Fruit fly (Drosophila melanogaster) whole organism, prepupa: ENCODE measurements around the gene Cbs.
A peak's percentile ranks its signal among the peaks of the same experiment; 100 is the strongest.

ENCODE experiments used
- Blimp-1 ChIP-seq: fragments of 200-800 bp; sonication (Bioruptor generic); optimal IDR thresholded peaks from 3 replicates; lab custom pipeline; 2017; ENCODE audit warnings: missing biosample characterization, missing genetic modification characterization, mild to moderate bottlenecking, moderate library complexity, missing genetic modification reagents
- CG10669 ChIP-seq: fragments of 200-800 bp; sonication (Bioruptor generic); optimal IDR thresholded peaks from 3 replicates; lab custom pipeline; 2018; ENCODE audit warnings: missing biosample characterization, mild to moderate bottlenecking, missing genetic modification characterization, moderate library complexity
- CG11294 ChIP-seq: fragments of 200-800 bp; sonication (Bioruptor generic); IDR thresholded peaks from 2 replicates; pipeline ENCODE4 v1.3.6; 2022; ENCODE audit warnings: missing biosample characterization, missing genetic modification characterization
- CG11762 ChIP-seq: fragments of 200-800 bp; sonication (Bioruptor generic); optimal IDR thresholded peaks from 3 replicates; lab custom pipeline; 2016; ENCODE audit warnings: missing biosample characterization, missing genetic modification characterization; ENCODE audit not compliant: insufficient read depth
- CG11902 ChIP-seq: fragments of 200-800 bp; sonication (Bioruptor generic); optimal IDR thresholded peaks from 3 replicates; lab custom pipeline; 2016; ENCODE audit warnings: missing biosample characterization, missing genetic modification characterization
- CG15336 ChIP-seq: fragments of 200-800 bp; sonication (Bioruptor generic); IDR thresholded peaks from 2 replicates; pipeline ENCODE4 v1.3.6; 2022; ENCODE audit warnings: missing biosample characterization, missing genetic modification characterization
- CG1621 ChIP-seq: fragments of 200-800 bp; sonication (Bioruptor generic); optimal IDR thresholded peaks from 3 replicates; lab custom pipeline; 2018; ENCODE audit warnings: missing biosample characterization, mild to moderate bottlenecking, missing genetic modification characterization
- CG16779 ChIP-seq: fragments of 200-800 bp; sonication (Bioruptor generic); optimal IDR thresholded peaks from 3 replicates; lab custom pipeline; 2017; ENCODE audit warnings: missing biosample characterization, mild to moderate bottlenecking, missing genetic modification characterization
- CG31627 ChIP-seq: fragments of 200-800 bp; sonication (Bioruptor generic); optimal IDR thresholded peaks from 3 replicates; lab custom pipeline; 2016; ENCODE audit warnings: missing biosample characterization, missing genetic modification characterization
- CG32006 ChIP-seq: fragments of 200-800 bp; sonication (Bioruptor generic); optimal IDR thresholded peaks from 3 replicates; lab custom pipeline; 2017; ENCODE audit warnings: missing biosample characterization, mild to moderate bottlenecking, missing genetic modification characterization
- CG34406 ChIP-seq: fragments of 200-800 bp; sonication (Bioruptor generic); optimal IDR thresholded peaks from 3 replicates; lab custom pipeline; 2016; ENCODE audit warnings: missing biosample characterization, missing genetic modification characterization
- CG3919 ChIP-seq: fragments of 200-800 bp; sonication (Bioruptor generic); optimal IDR thresholded peaks from 3 replicates; lab custom pipeline; 2016; ENCODE audit warnings: missing biosample characterization, missing genetic modification characterization
- CG4318 ChIP-seq: fragments of 200-800 bp; sonication (Bioruptor generic); optimal IDR thresholded peaks from 3 replicates; lab custom pipeline; 2017; ENCODE audit warnings: missing biosample characterization, mild to moderate bottlenecking, missing genetic modification characterization
- CG6163 ChIP-seq: fragments of 200-800 bp; sonication (Bioruptor generic); IDR thresholded peaks from 3 replicates; pipeline ENCODE4 v1.3.6; 2022; ENCODE audit warnings: missing biosample characterization, missing genetic modification characterization
- CG6276 ChIP-seq: fragments of 200-800 bp; sonication (Bioruptor generic); optimal IDR thresholded peaks from 2 replicates; lab custom pipeline; 2017; ENCODE audit warnings: missing biosample characterization, mild to moderate bottlenecking, missing genetic modification characterization
- CG6792 ChIP-seq: fragments of 200-800 bp; sonication (Bioruptor generic); optimal IDR thresholded peaks from 3 replicates; lab custom pipeline; 2016; ENCODE audit warnings: missing biosample characterization, missing genetic modification characterization
- CG6808 ChIP-seq: fragments of 200-800 bp; sonication (Bioruptor generic); optimal IDR thresholded peaks from 3 replicates; lab custom pipeline; 2017; ENCODE audit warnings: missing biosample characterization, missing genetic modification characterization, mild to moderate bottlenecking, moderate library complexity, missing genetic modification reagents
- CG6854 ChIP-seq: fragments of 200-800 bp; sonication (Bioruptor generic); optimal IDR thresholded peaks from 2 replicates; lab custom pipeline; 2017; ENCODE audit warnings: missing biosample characterization, mild to moderate bottlenecking, missing genetic modification characterization
- CG8119 ChIP-seq: fragments of 200-800 bp; sonication (Bioruptor generic); IDR thresholded peaks from 3 replicates; pipeline ENCODE4 v1.3.6; 2022; ENCODE audit warnings: missing biosample characterization, missing genetic modification characterization
- CG8319 ChIP-seq: fragments of 200-800 bp; sonication (Bioruptor generic); optimal IDR thresholded peaks from 3 replicates; lab custom pipeline; 2016; ENCODE audit warnings: missing biosample characterization, missing genetic modification characterization
- CG9139 ChIP-seq: fragments of 200-800 bp; sonication (Bioruptor generic); optimal IDR thresholded peaks from 3 replicates; lab custom pipeline; 2017; ENCODE audit warnings: missing biosample characterization, mild to moderate bottlenecking, missing genetic modification characterization
- Eip75B ChIP-seq: fragments of 200-800 bp; sonication (Bioruptor generic); optimal IDR thresholded peaks from 3 replicates; lab custom pipeline; 2016; ENCODE audit warnings: missing biosample characterization, missing genetic modification characterization
- Eip93F ChIP-seq: fragments of 200-800 bp; sonication (Bioruptor generic); optimal IDR thresholded peaks from 2 replicates; lab custom pipeline; 2016; ENCODE audit warnings: missing biosample characterization, mild to moderate bottlenecking, missing genetic modification characterization
- Ets96B ChIP-seq: fragments of 200-800 bp; optimal IDR thresholded peaks from 2 replicates; lab custom pipeline; 2019; ENCODE audit warnings: missing biosample characterization, mild to moderate bottlenecking, missing genetic modification characterization, moderate library complexity
- Gug ChIP-seq: fragments of 200-800 bp; sonication (Bioruptor generic); IDR thresholded peaks from 2 replicates; pipeline ENCODE4 v1.3.6; 2022; ENCODE audit warnings: missing biosample characterization, missing genetic modification characterization
- Hr38 ChIP-seq: sonication (Bioruptor generic); optimal IDR thresholded peaks from 2 replicates; lab custom pipeline; 2016; ENCODE audit warnings: missing biosample characterization, missing genetic modification characterization
- Hr39 ChIP-seq: fragments of 200-800 bp; sonication (Bioruptor generic); optimal IDR thresholded peaks from 2 replicates; lab custom pipeline; 2016; ENCODE audit warnings: missing biosample characterization, missing genetic modification characterization
- Hr4 ChIP-seq: fragments of 200-800 bp; sonication (Bioruptor generic); optimal IDR thresholded peaks from 3 replicates; lab custom pipeline; 2016; ENCODE audit warnings: missing biosample characterization, missing genetic modification characterization
- Met ChIP-seq: fragments of 200-800 bp; sonication (Bioruptor generic); optimal IDR thresholded peaks from 3 replicates; lab custom pipeline; 2016; ENCODE audit warnings: missing biosample characterization, missing genetic modification characterization
- Smox ChIP-seq: fragments of 200-800 bp; sonication (Bioruptor generic); optimal IDR thresholded peaks from 3 replicates; lab custom pipeline; 2016; ENCODE audit warnings: missing biosample characterization, missing genetic modification characterization
- Sox102F ChIP-seq: fragments of 200-800 bp; sonication (Bioruptor generic); optimal IDR thresholded peaks from 2 replicates; lab custom pipeline; 2016; ENCODE audit warnings: missing biosample characterization, mild to moderate bottlenecking, missing genetic modification characterization
- Sox15 ChIP-seq: fragments of 200-800 bp; sonication (Bioruptor generic); optimal IDR thresholded peaks from 3 replicates; lab custom pipeline; 2016; ENCODE audit warnings: missing biosample characterization, missing genetic modification characterization
- achi ChIP-seq: fragments of 200-800 bp; sonication (Bioruptor generic); optimal IDR thresholded peaks from 3 replicates; lab custom pipeline; 2016; ENCODE audit warnings: missing biosample characterization, missing genetic modification characterization
- cyc ChIP-seq: fragments of 200-800 bp; sonication (Bioruptor generic); optimal IDR thresholded peaks from 3 replicates; lab custom pipeline; 2016; ENCODE audit warnings: missing biosample characterization, missing genetic modification characterization
- eg ChIP-seq: fragments of 200-800 bp; sonication (Bioruptor generic); IDR thresholded peaks from 3 replicates; pipeline ENCODE4 v1.3.6; 2022; ENCODE audit warnings: missing biosample characterization, missing genetic modification characterization
- esn ChIP-seq: fragments of 200-800 bp; sonication (Bioruptor generic); optimal IDR thresholded peaks from 2 replicates; lab custom pipeline; 2016; ENCODE audit warnings: missing biosample characterization, mild to moderate bottlenecking, missing genetic modification characterization, moderate library complexity
- fd59A ChIP-seq: fragments of 200-800 bp; sonication (Bioruptor generic); optimal IDR thresholded peaks from 2 replicates; lab custom pipeline; 2017; ENCODE audit warnings: missing biosample characterization, mild to moderate bottlenecking, missing genetic modification characterization, missing genetic modification reagents
- fd85E ChIP-seq: fragments of 200-800 bp; sonication (Bioruptor generic); optimal IDR thresholded peaks from 3 replicates; lab custom pipeline; 2016; ENCODE audit warnings: missing biosample characterization, missing genetic modification characterization
- fkh ChIP-seq: fragments of 200-800 bp; sonication (Bioruptor generic); optimal IDR thresholded peaks from 3 replicates; lab custom pipeline; 2017; ENCODE audit warnings: missing biosample characterization, mild to moderate bottlenecking, missing genetic modification characterization, moderate library complexity
- lz ChIP-seq: fragments of 200-800 bp; sonication (Bioruptor generic); optimal IDR thresholded peaks from 3 replicates; lab custom pipeline; 2016; ENCODE audit warnings: missing biosample characterization, missing genetic modification characterization
- net ChIP-seq: fragments of 200-800 bp; sonication (Bioruptor generic); optimal IDR thresholded peaks from 3 replicates; lab custom pipeline; 2016; ENCODE audit warnings: missing biosample characterization, missing genetic modification characterization
- salr ChIP-seq, 2 experiments: fragments of 200-800 bp; sonication (Bioruptor generic); optimal IDR thresholded peaks; 3 replicates each; lab custom pipeline; 2016 to 2018; ENCODE audit warnings: missing biosample characterization in 2 of 2, missing genetic modification characterization in 2 of 2, mild to moderate bottlenecking in 1 of 2
- ss ChIP-seq, 2 experiments: fragments of 200-800 bp; sonication (Bioruptor generic); optimal IDR thresholded peaks; 2 replicates in 1 of 2; 3 replicates in 1 of 2; lab custom pipeline; 2017 to 2018; ENCODE audit warnings: mild to moderate bottlenecking in 2 of 2, missing biosample characterization in 2 of 2, missing genetic modification characterization in 2 of 2, moderate library complexity in 1 of 2
- svp ChIP-seq: fragments of 200-800 bp; sonication (Bioruptor generic); peaks from one replicate; lab custom pipeline; 2016; ENCODE audit warnings: missing biosample characterization, missing genetic modification characterization
- topi ChIP-seq: fragments of 200-800 bp; sonication (Bioruptor generic); optimal IDR thresholded peaks from 3 replicates; lab custom pipeline; 2016; ENCODE audit warnings: missing biosample characterization, missing genetic modification characterization
- vri ChIP-seq: fragments of 200-800 bp; sonication (Bioruptor generic); optimal IDR thresholded peaks from 3 replicates; lab custom pipeline; 2016; ENCODE audit warnings: missing biosample characterization, mild to moderate bottlenecking, missing genetic modification characterization

Cbs gene

DNA sequence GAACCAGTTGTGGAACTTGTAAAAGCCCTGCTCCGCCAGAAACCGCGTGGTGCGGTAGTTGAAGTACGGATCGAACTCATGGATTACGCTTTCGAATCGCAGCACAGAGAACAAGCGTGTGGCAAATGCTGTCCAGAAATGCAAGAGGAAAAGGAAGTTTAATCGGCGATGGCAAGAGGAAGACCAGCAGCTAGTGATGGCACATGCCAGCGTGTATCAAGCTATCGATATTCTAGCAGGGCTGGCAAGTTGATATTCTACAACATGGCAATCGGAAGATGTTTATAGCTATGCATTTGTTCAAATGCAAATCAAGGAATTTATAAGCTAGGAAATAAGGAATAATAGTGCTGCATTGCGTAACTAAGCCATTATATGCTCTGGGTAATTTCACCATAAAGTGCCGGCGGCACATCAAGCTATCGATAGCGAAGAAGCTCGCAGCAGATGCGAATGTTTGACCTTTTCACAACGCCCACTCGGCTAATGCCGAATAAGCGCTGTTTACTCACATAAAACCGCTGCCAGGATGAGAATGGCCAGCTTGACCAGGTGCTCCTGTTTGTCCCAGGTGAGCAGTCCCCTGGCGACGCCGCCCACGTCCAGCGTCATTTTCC lies 8.3 kb downstream of the Cbs start (continued):
- TF ChIP-seq CG6163 (GFP tag; lab: Robert Waterston, UW) (peak; percentile 81), Hr39 (GFP tag; lab: Kevin White, UChicago) (peak; percentile 62), fd59A (GFP tag; lab: Kevin White, UChicago) (peak; percentile 40), CG6854 (GFP tag; lab: Kevin White, UChicago) (peak; percentile 96), esn (GFP tag; lab: Kevin White, UChicago) (peak; percentile 80), CG8119 (GFP tag; lab: Robert Waterston, UW) (peak; percentile 34; the same call in 2 of the 3 replicates), CG1621 (tag; lab: Kevin White, UChicago) (peak; percentile 70), Ets96B (tag; lab: Kevin White, UChicago) (peak; percentile 7), ss (GFP tag; optimal IDR thresholded peaks at IDR 0.05; lab: Kevin White, UChicago) (peak; percentile 73 to 81), fkh (GFP tag; lab: Kevin White, UChicago) (peak; percentile 53), CG6276 (peak; percentile 40), CG16779 (peak; percentile 72), CG9139 (GFP tag; lab: Kevin White, UChicago) (peak; percentile 67), CG11902 (GFP tag; lab: Kevin White, UChicago) (peak; percentile 28), CG8319 (GFP tag; lab: Kevin White, UChicago) (peak; percentile 54), Hr38 (GFP tag; lab: Kevin White, UChicago) (no peak), Eip75B (GFP tag; lab: Kevin White, UChicago) (peak; percentile 65), CG3919 (GFP tag; lab: Kevin White, UChicago) (peak; percentile 84), CG11762 (GFP tag; lab: Kevin White, UChicago) (peak; percentile 28), Sox102F (GFP tag; lab: Kevin White, UChicago) (peak; percentile 83), Blimp-1 (peak; percentile 53), CG34406 (GFP tag; lab: Kevin White, UChicago) (peak; percentile 55), CG10669 (peak; percentile 60), Met (GFP tag; lab: Kevin White, UChicago) (peak; percentile 78), Smox (GFP tag; lab: Kevin White, UChicago) (peak; percentile 47), CG32006 (GFP tag; lab: Kevin White, UChicago) (peak; percentile 28), eg (GFP tag; lab: Robert Waterston, UW) (peak; percentile 77), CG31627 (GFP tag; lab: Kevin White, UChicago) (peak; percentile 57), achi (GFP tag; lab: Kevin White, UChicago) (peak; percentile 70), Hr4 (GFP tag; lab: Kevin White, UChicago) (peak; percentile 24), Gug (GFP tag; lab: Robert Waterston, UW) (no peak; the same call in 1 of the 2 replicates), Eip93F (GFP tag; lab: Kevin White, UChicago) (no peak), CG4318 (GFP tag; lab: Kevin White, UChicago) (no peak), cyc (GFP tag; lab: Kevin White, UChicago) (peak; percentile 66), vri (GFP tag; lab: Kevin White, UChicago) (peak; percentile 78)
- TF ChIP-seq, all 60 proteins: peak for 54

DNA sequence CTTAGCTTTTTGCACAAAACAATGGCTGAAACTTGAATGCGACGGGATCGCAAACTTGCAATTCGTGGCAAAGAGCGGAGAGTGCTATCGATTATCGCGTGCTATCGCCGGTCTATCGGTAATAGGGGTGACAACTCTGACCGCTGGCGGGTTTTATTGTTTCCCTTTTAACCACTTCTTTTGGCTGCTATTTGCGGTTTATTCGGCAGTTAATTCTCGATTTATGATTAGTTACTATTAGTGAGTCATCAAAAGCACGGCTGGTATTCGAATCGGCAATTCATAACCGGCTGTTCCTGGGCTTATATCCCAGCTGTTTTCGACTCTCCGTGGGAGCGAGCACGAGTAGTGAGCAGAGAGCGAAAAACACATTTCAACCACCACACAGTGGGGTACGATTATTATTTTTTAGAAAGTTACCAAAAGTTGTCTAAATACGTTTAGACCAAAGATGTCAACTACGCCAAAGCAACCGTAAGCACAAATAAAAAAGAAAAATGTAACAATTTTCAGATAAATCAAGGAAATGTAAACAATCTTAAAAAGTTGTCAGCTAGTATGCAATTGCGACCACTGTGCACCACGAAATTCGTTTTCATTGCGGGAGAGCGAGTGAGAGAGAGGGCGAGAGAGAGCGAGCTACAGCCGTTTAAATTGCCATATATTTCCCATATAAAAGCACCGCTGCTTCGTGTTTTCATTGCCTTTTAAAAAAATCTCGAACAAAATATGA lies 9.1 kb downstream of the Cbs start, which contains the start of the genes Stt3A and bves:
Gene Stt3A (minus strand): TSS at position 89 of the 733 bp plus-strand sequence.
Gene bves (plus strand): TSS at position 115 of the 733 bp plus-strand sequence.
- TF ChIP-seq salr (GFP tag; optimal IDR thresholded peaks at IDR 0.05; lab: Kevin White, UChicago): peak; percentile 96 to 97
- TF ChIP-seq Eip93F (GFP tag; lab: Kevin White, UChicago): peak; percentile 98
- TF ChIP-seq Hr38 (GFP tag; lab: Kevin White, UChicago): peak; percentile 59
- TF ChIP-seq CG15336 (GFP tag; lab: Robert Waterston, UW): peak; percentile 99
- peak; percentile 99 for TF ChIP-seq topi (GFP tag; lab: Kevin White, UChicago)
- TF ChIP-seq CG8319 (GFP tag; lab: Kevin White, UChicago): peak; percentile 96
- TF ChIP-seq CG6808 (GFP tag; lab: Kevin White, UChicago): peak; percentile 96
- TF ChIP-seq svp (GFP tag; lab: Kevin White, UChicago): peak; percentile 99
- peak; percentile 99 for TF ChIP-seq vri (GFP tag; lab: Kevin White, UChicago)
- peak; percentile 98 for TF ChIP-seq CG11762 (GFP tag; lab: Kevin White, UChicago)
- TF ChIP-seq Sox15 (GFP tag; lab: Kevin White, UChicago): peak; percentile 97
- peak; percentile 98 for TF ChIP-seq CG3919 (GFP tag; lab: Kevin White, UChicago)
- peak; percentile 94 for TF ChIP-seq fd85E
- peak; percentile 99 for TF ChIP-seq Hr4 (GFP tag; lab: Kevin White, UChicago)
- TF ChIP-seq lz (GFP tag; lab: Kevin White, UChicago): peak; percentile 99
- peak; percentile 99 for TF ChIP-seq CG6792
- TF ChIP-seq fkh (GFP tag; lab: Kevin White, UChicago): peak; percentile 97
- TF ChIP-seq CG11294 (GFP tag; lab: Robert Waterston, UW): peak; percentile 94
- peak; percentile 95 for TF ChIP-seq Gug (GFP tag; lab: Robert Waterston, UW)
- peak; percentile 99 for TF ChIP-seq net
- peak; percentile 97 for TF ChIP-seq cyc (GFP tag; lab: Kevin White, UChicago)
- peak; percentile 98 for TF ChIP-seq CG10669
